Worm (Caenorhabditis elegans) whole organism, L1 larva: ENCODE results near the gene srp-3.

Experiments
- C16A3.4 ChIP-seq: fragments of 150-350 bp; optimal IDR thresholded peaks from 2 replicates; lab custom pipeline; 2014; ENCODE audit warnings: missing biosample characterization, missing genetic modification characterization
- F16B12.6 ChIP-seq: fragments of 150-350 bp; optimal IDR thresholded peaks from 2 replicates; lab custom pipeline; 2014; ENCODE audit warnings: missing biosample characterization, missing genetic modification characterization
- Y116A8C.19 ChIP-seq: sonication (generic microtip); optimal IDR thresholded peaks from 2 replicates; lab custom pipeline; 2016; ENCODE audit warnings: missing compliant biosample characterization, missing genetic modification characterization, borderline replicate concordance
- alr-1 ChIP-seq: fragments of 200-800 bp; sonication (Bioruptor generic); optimal IDR thresholded peaks from 2 replicates; lab custom pipeline; 2018; ENCODE audit warnings: borderline replicate concordance, mild to moderate bottlenecking, missing genetic modification characterization, missing compliant biosample characterization
- ama-1 ChIP-seq: fragments of 150-350 bp; optimal IDR thresholded peaks from 2 replicates; lab custom pipeline; 2014
- ceh-63 ChIP-seq: fragments of 200-800 bp; sonication (Bioruptor generic); optimal IDR thresholded peaks from 2 replicates; lab custom pipeline; 2018; ENCODE audit warnings: mild to moderate bottlenecking, missing genetic modification characterization, missing compliant biosample characterization
- ceh-8 ChIP-seq: fragments of 200-800 bp; sonication (Bioruptor generic); optimal IDR thresholded peaks from 2 replicates; lab custom pipeline; 2018; ENCODE audit warnings: mild to moderate bottlenecking, missing genetic modification characterization, moderate library complexity, missing compliant biosample characterization
- ceh-82 ChIP-seq, 3 experiments: fragments of 150-350 bp in 1 of 3; sonication (generic microtip) in 2 of 3; optimal IDR thresholded peaks; 2 replicates each; lab custom pipeline; 2014 to 2017; ENCODE audit warnings: missing biosample characterization in 3 of 3, missing genetic modification characterization in 3 of 3
- ceh-88 ChIP-seq: fragments of 200-800 bp; sonication (Bioruptor generic); IDR thresholded peaks from 2 replicates; pipeline ENCODE4 v1.3.6; 2022; ENCODE audit warnings: missing genetic modification characterization, missing compliant biosample characterization
- ceh-90 ChIP-seq: sonication (generic microtip); optimal IDR thresholded peaks from 2 replicates; lab custom pipeline; 2016; ENCODE audit warnings: missing genetic modification characterization, missing compliant biosample characterization
- ces-1 ChIP-seq: fragments of 150-350 bp; optimal IDR thresholded peaks from 2 replicates; lab custom pipeline; 2014; ENCODE audit warnings: missing biosample characterization, missing genetic modification reagents, missing genetic modification characterization
- dpl-1 ChIP-seq, 3 experiments: fragments of 150-350 bp in 2 of 3; sonication (generic microtip) in 1 of 3; optimal IDR thresholded peaks; 2 replicates each; lab custom pipeline; 2014 to 2017; ENCODE audit warnings: missing biosample characterization in 3 of 3, missing genetic modification characterization in 3 of 3, missing genetic modification reagents in 3 of 3
- efl-3 ChIP-seq: fragments of 200-800 bp; sonication (Bioruptor generic); optimal IDR thresholded peaks from 2 replicates; lab custom pipeline; 2018; ENCODE audit warnings: mild to moderate bottlenecking, missing genetic modification characterization, missing compliant biosample characterization
- elt-2 ChIP-seq: sonication (generic microtip); optimal IDR thresholded peaks from 2 replicates; lab custom pipeline; 2016; ENCODE audit warnings: missing genetic modification characterization, mild to moderate bottlenecking, inconsistent platforms, missing compliant biosample characterization, missing genetic modification reagents
- ets-5 ChIP-seq: fragments of 200-800 bp; sonication (Bioruptor generic); IDR thresholded peaks from 2 replicates; pipeline ENCODE4 v1.3.6; 2022; ENCODE audit warnings: missing genetic modification characterization, missing compliant biosample characterization
- fkh-10 ChIP-seq: sonication (generic microtip); optimal IDR thresholded peaks from 2 replicates; lab custom pipeline; 2017; ENCODE audit warnings: missing biosample characterization, missing genetic modification reagents, missing genetic modification characterization
- fkh-8 ChIP-seq: sonication (generic microtip); optimal IDR thresholded peaks from 2 replicates; lab custom pipeline; 2016; ENCODE audit warnings: mild to moderate bottlenecking, missing genetic modification characterization, missing compliant biosample characterization
- hlh-17 ChIP-seq: fragments of 200-800 bp; sonication (Bioruptor generic); optimal IDR thresholded peaks from 2 replicates; lab custom pipeline; 2018; ENCODE audit warnings: missing genetic modification characterization, mild to moderate bottlenecking, missing compliant biosample characterization, moderate library complexity, borderline replicate concordance
- hlh-4 ChIP-seq: sonication (generic microtip); optimal IDR thresholded peaks from 2 replicates; lab custom pipeline; 2016; ENCODE audit warnings: mild to moderate bottlenecking, missing genetic modification characterization, missing compliant biosample characterization
- hpl-2 ChIP-seq: fragments of 150-350 bp; optimal IDR thresholded peaks from 2 replicates; lab custom pipeline; 2014; ENCODE audit warnings: missing biosample characterization, missing genetic modification reagents, missing genetic modification characterization
- isw-1 ChIP-seq: fragments of 200-800 bp; sonication (Bioruptor generic); IDR thresholded peaks from 2 replicates; pipeline ENCODE4 v1.3.6; 2022; ENCODE audit warnings: missing genetic modification characterization, missing compliant biosample characterization
- jun-1 ChIP-seq: fragments of 150-350 bp; optimal IDR thresholded peaks from 2 replicates; lab custom pipeline; 2014; ENCODE audit warnings: missing biosample characterization, missing genetic modification reagents, missing genetic modification characterization
- lin-14 ChIP-seq: fragments of 200-800 bp; sonication (Bioruptor generic); optimal IDR thresholded peaks from 2 replicates; lab custom pipeline; 2018; ENCODE audit warnings: mild to moderate bottlenecking, missing genetic modification characterization, moderate library complexity, missing compliant biosample characterization
- lin-15B ChIP-seq: fragments of 150-350 bp; sonication (generic microtip); optimal IDR thresholded peaks from 3 replicates; lab custom pipeline; 2014; ENCODE audit warnings: missing biosample characterization, missing genetic modification characterization
- lin-35 ChIP-seq, 2 experiments: fragments of 150-350 bp; optimal IDR thresholded peaks; 2 replicates each; lab custom pipeline; 2014; ENCODE audit warnings: missing biosample characterization in 2 of 2, missing genetic modification characterization in 2 of 2, missing genetic modification reagents in 2 of 2
- lin-39 ChIP-seq: fragments of 150-350 bp; optimal IDR thresholded peaks from 2 replicates; lab custom pipeline; 2014; ENCODE audit warnings: missing biosample characterization, missing genetic modification reagents, missing genetic modification characterization
- lir-3 ChIP-seq: sonication (generic microtip); optimal IDR thresholded peaks from 2 replicates; lab custom pipeline; 2016; ENCODE audit warnings: mild to moderate bottlenecking, missing genetic modification characterization, moderate library complexity, missing compliant biosample characterization; ENCODE audit not compliant: poor library complexity
- nhr-12 ChIP-seq: sonication (generic microtip); optimal IDR thresholded peaks from 2 replicates; lab custom pipeline; 2017; ENCODE audit warnings: missing biosample characterization, missing genetic modification characterization
- nhr-19 ChIP-seq: fragments of 200-800 bp; sonication (Bioruptor generic); conservative IDR thresholded peaks from 2 replicates; pipeline ENCODE4 v1.3.6; 2022; ENCODE audit warnings: missing genetic modification characterization, missing compliant biosample characterization
- nhr-20 ChIP-seq: sonication (generic microtip); optimal IDR thresholded peaks from 2 replicates; lab custom pipeline; 2016; ENCODE audit warnings: mild to moderate bottlenecking, missing genetic modification characterization, missing compliant biosample characterization
- nhr-237 ChIP-seq: fragments of 150-350 bp; optimal IDR thresholded peaks from 2 replicates; lab custom pipeline; 2014; ENCODE audit warnings: missing biosample characterization, missing genetic modification characterization
- nhr-28 ChIP-seq: fragments of 150-350 bp; optimal IDR thresholded peaks from 2 replicates; lab custom pipeline; 2014; ENCODE audit warnings: missing biosample characterization, missing genetic modification characterization
- nhr-47 ChIP-seq: sonication (generic microtip); optimal IDR thresholded peaks from 2 replicates; lab custom pipeline; 2016; ENCODE audit warnings: mild to moderate bottlenecking, missing genetic modification characterization, moderate library complexity, missing compliant biosample characterization
- nhr-71 ChIP-seq: sonication (generic microtip); optimal IDR thresholded peaks from 2 replicates; lab custom pipeline; 2016; ENCODE audit warnings: mild to moderate bottlenecking, missing genetic modification characterization, moderate library complexity, missing compliant biosample characterization
- nhr-76 ChIP-seq: sonication (generic microtip); optimal IDR thresholded peaks from 2 replicates; lab custom pipeline; 2017; ENCODE audit warnings: missing biosample characterization, missing genetic modification characterization
- nhr-77 ChIP-seq: fragments of 150-350 bp; optimal IDR thresholded peaks from 2 replicates; lab custom pipeline; 2014; ENCODE audit warnings: missing biosample characterization, missing genetic modification characterization
- nhr-85 ChIP-seq: sonication (generic microtip); peaks from one replicate; lab custom pipeline; 2016; ENCODE audit warnings: missing genetic modification characterization, inconsistent platforms, missing compliant biosample characterization
- pax-3 ChIP-seq: fragments of 200-800 bp; sonication (Bioruptor generic); optimal IDR thresholded peaks from 2 replicates; lab custom pipeline; 2018; ENCODE audit warnings: mild to moderate bottlenecking, missing genetic modification characterization, moderate library complexity, missing compliant biosample characterization
- snpc-4 ChIP-seq: fragments of 150-350 bp; optimal IDR thresholded peaks from 2 replicates; lab custom pipeline; 2014; ENCODE audit warnings: missing biosample characterization, missing genetic modification characterization
- snu-23 ChIP-seq: sonication (generic microtip); optimal IDR thresholded peaks from 2 replicates; lab custom pipeline; 2016; ENCODE audit warnings: missing genetic modification characterization, missing compliant biosample characterization
- sup-37 ChIP-seq: fragments of 200-800 bp; sonication (Bioruptor generic); optimal IDR thresholded peaks from 2 replicates; lab custom pipeline; 2018; ENCODE audit warnings: mild to moderate bottlenecking, missing genetic modification characterization, missing compliant biosample characterization
- tlp-1 ChIP-seq: fragments of 150-350 bp; optimal IDR thresholded peaks from 2 replicates; lab custom pipeline; 2014; ENCODE audit warnings: missing biosample characterization, missing genetic modification characterization
- unc-30 ChIP-seq: sonication (generic microtip); optimal IDR thresholded peaks from 2 replicates; lab custom pipeline; 2017; ENCODE audit warnings: missing biosample characterization, missing genetic modification characterization
- unc-86 ChIP-seq: sonication (generic microtip); optimal IDR thresholded peaks from 2 replicates; lab custom pipeline; 2016; ENCODE audit warnings: missing genetic modification characterization, missing compliant biosample characterization
- ztf-11 ChIP-seq, 2 experiments: sonication (generic microtip); optimal IDR thresholded peaks; 2 replicates each; lab custom pipeline; 2016 to 2017; ENCODE audit warnings: missing genetic modification characterization in 2 of 2, missing biosample characterization in 1 of 2, missing compliant biosample characterization in 1 of 2

The srp-3 gene

ce11 chrV:1895483-1895882, 13.2 kb upstream of the srp-3 start, which contains the start of gene nphp-2:
Gene nphp-2 (plus strand): TSS chrV:1895783.
- TF ChIP-seq ceh-8 (GFP tag; lab: Kevin White, UChicago) (no peak), fkh-8 (tag; lab: Kevin White, UChicago) (peak; percentile 48)
- TF ChIP-seq, all 84 proteins: peak for 1

- TF ChIP-seq lin-35 (GFP tag; optimal IDR thresholded peaks at IDR 0.05; lab: Kevin White, UChicago) (no peak), ceh-82 (tag; optimal IDR thresholded peaks at IDR 0.05; lab: Kevin White, UChicago) (no peak), nhr-77 (no peak), lir-3 (no peak), nhr-71 (tag; lab: Kevin White, UChicago) (no peak), nhr-237 (tag; lab: Kevin White, UChicago) (no peak), lin-15B (tag; lab: Kevin White, UChicago) (no peak), nhr-47 (tag; lab: Kevin White, UChicago) (no peak), Y116A8C.19 (no peak), nhr-76 (tag; lab: Kevin White, UChicago) (no peak), sup-37 (GFP tag; lab: Kevin White, UChicago) (no peak), ceh-88 (no peak), ztf-11 (tag; optimal IDR thresholded peaks at IDR 0.05; lab: Kevin White, UChicago) (no peak), hlh-4 (tag; lab: Kevin White, UChicago) (no peak), ces-1 (no peak), ceh-8 (GFP tag; lab: Kevin White, UChicago) (no peak), nhr-85 (tag; lab: Kevin White, UChicago) (no peak), nhr-20 (tag; lab: Kevin White, UChicago) (no peak), alr-1 (tag; lab: Kevin White, UChicago) (no peak), C16A3.4 (tag; lab: Kevin White, UChicago) (no peak)
- TF ChIP-seq, all 84 proteins: peak for 0
These were observed 1.3 kb upstream of the srp-3 start, which contains the start of gene Y32G9A.5 for ce11 chrV:1907350-1907749. Gene Y32G9A.5 (plus strand): TSS chrV:1907650.

DNA sequence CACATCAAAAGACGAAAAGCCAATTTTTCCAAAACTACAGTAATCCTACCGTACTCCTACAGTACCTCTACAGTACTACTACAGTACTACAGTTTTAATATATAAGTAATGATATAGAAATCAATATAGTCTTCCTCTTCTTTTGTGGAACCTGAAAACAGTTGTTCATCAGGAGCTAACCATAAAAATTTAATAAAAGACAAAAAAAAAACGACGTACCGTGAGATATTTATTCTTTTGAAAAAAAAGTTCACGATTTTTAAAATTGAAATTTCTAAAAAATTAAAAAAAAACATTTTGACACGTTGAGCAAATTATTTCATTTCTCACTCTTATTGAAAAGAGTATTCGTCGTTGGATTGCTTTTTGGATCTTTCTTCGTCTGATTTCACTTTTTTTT, 2.5 kb downstream of the srp-3 start, which contains the start of gene Y32G9A.3:
Y32G9A.3 (plus strand) TSS at position 301 of the 400 bp plus-strand sequence.
- TF ChIP-seq C16A3.4 (tag; lab: Kevin White, UChicago) (no peak), isw-1 (no peak), fkh-8 (tag; lab: Kevin White, UChicago) (no peak), snpc-4 (tag; lab: Kevin White, UChicago) (no peak), sup-37 (GFP tag; lab: Kevin White, UChicago) (no peak), unc-30 (tag; lab: Kevin White, UChicago) (no peak), ets-5 (GFP tag; lab: Robert Waterston, UW) (no peak), unc-86 (tag; lab: Kevin White, UChicago) (no peak), tlp-1 (tag; lab: Kevin White, UChicago) (no peak), jun-1 (tag; lab: Kevin White, UChicago) (no peak), nhr-20 (tag; lab: Kevin White, UChicago) (no peak), alr-1 (tag; lab: Kevin White, UChicago) (no peak), nhr-237 (tag; lab: Kevin White, UChicago) (no peak), ama-1 (lab: Kevin White, UChicago) (no peak), dpl-1 (GFP tag; optimal IDR thresholded peaks at IDR 0.05; lab: Kevin White, UChicago) (no peak), ceh-63 (GFP tag; lab: Kevin White, UChicago) (no peak), snu-23 (GFP tag; lab: Kevin White, UChicago) (no peak), nhr-28 (tag; lab: Kevin White, UChicago) (no peak)
- TF ChIP-seq, all 84 proteins: peak for 0

DNA sequence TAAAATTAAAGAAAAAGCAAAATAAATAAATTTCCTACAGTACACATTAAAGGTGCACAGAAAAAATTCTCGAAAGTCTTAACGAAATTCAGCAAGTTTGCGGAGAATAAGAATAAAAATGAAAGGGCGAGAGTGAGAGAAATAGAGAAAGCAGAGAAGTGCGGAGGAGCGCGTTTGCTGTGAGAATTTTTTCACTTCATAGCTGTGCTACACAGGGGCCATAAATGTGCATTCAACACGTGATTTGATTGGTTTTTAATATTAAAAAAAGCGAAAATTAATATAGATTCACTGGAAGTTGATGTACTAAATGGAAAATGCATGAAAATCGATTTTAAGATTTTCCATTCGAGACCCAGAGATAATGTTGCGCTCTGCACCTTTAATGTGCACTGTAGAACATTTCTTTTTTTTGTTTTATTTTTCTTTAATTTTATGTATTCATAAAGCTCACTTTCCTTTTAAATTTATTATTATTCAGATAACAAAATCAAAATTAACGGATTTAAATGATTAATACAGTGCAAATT, 9.5 kb downstream of the srp-3 start, which contains the start of gene Y32G9A.2:
Y32G9A.2 (plus strand) TSS at position 480 of the 530 bp plus-strand sequence.
- TF ChIP-seq ceh-8 (GFP tag; lab: Kevin White, UChicago) (no peak), F16B12.6 (tag; lab: Kevin White, UChicago) (no peak), pax-3 (no peak), lin-14 (GFP tag; lab: Kevin White, UChicago) (no peak), hlh-17 (GFP tag; lab: Kevin White, UChicago) (no peak), C16A3.4 (tag; lab: Kevin White, UChicago) (peak; percentile 53), ceh-63 (GFP tag; lab: Kevin White, UChicago) (no peak), nhr-20 (tag; lab: Kevin White, UChicago) (peak; percentile 49), fkh-10 (GFP tag; lab: Kevin White, UChicago) (no peak), lin-39 (tag; lab: Kevin White, UChicago) (no peak), alr-1 (tag; lab: Kevin White, UChicago) (no peak), isw-1 (peak; percentile 6; the same call in 1 of the 2 replicates), elt-2 (tag; lab: Kevin White, UChicago) (no peak), nhr-19 (GFP tag; lab: Robert Waterston, UW) (no peak), ceh-90 (no peak), nhr-12 (tag; lab: Kevin White, UChicago) (no peak), efl-3 (no peak), hpl-2 (GFP tag; lab: Kevin White, UChicago) (no peak)
